Worm (Caenorhabditis elegans): ENCODE measurements around the gene ser-1.

ser-1 gene

DNA sequence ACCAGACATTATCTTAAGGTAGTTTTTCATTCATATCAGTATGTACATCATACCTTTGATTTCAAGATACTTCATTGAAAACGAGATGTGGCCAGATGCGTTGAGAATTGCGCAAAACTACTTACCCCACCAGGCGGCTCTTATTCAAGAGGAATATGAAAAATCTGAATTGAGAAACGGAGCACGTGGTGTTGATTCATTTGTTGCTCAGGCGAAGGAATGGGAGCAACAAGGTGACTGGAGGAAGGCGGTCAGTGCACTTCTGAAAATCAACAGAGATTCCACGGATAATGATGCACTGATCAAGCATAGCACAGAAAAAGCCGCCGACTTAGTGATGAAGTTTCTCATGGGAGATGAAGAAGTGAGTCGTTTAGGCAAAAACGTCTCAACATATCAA, 31.3 kb upstream of the ser-1 start:
- TF ChIP-seq ceh-44 (GFP tag; IDR thresholded peaks at IDR 0.05), result no peak
- no peak for TF ChIP-seq zag-1 (tag; optimal IDR thresholded peaks at IDR 0.05)
- TF ChIP-seq D1046.2 (GFP tag; IDR thresholded peaks at IDR 0.05), result no peak
- no peak for TF ChIP-seq Y48G9A.11 (GFP tag; IDR thresholded peaks at IDR 0.05)
- peak in 1 of 2 experiments; percentile 95 for TF ChIP-seq unc-62 (GFP tag; optimal IDR thresholded peaks at IDR 0.05 in 1 of 2)
- no peak for TF ChIP-seq unc-62 (tag; optimal IDR thresholded peaks at IDR 0.05)
- TF ChIP-seq lin-29 (GFP tag; IDR thresholded peaks at IDR 0.05), result no peak

DNA sequence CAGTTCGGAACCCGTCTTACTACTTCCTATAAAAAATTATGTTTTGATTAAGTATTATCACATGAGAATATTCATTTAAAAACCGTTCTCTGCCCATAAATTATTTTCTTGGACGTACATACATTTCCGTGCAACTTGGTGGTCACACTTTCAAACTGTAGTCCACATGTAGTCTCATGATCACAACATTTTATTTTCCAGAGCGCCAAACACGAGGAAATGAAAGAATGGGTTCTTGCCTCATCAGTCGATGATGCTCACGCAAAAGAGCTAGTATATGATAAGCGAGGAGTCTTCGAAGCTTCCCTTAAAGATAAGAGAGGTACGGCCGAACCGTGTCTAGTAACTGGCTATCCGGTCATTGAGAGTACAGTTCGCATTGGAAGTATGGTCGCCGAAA, 29.0 kb upstream of the ser-1 start:
- TF ChIP-seq lin-29 (GFP tag; IDR thresholded peaks at IDR 0.05) (no peak), Y5F2A.4 (GFP tag; optimal IDR thresholded peaks at IDR 0.05) (no peak), nhr-48 (tag; optimal IDR thresholded peaks at IDR 0.05) (peak; percentile 13), nhr-25 (tag; optimal IDR thresholded peaks at IDR 0.05; ENCODE audit: borderline replicate concordance, insufficient read depth) (no peak), F10B5.3 (tag; optimal IDR thresholded peaks at IDR 0.05) (no peak), mdl-1 (tag; optimal IDR thresholded peaks at IDR 0.05) (no peak), R02D3.7 (tag; optimal IDR thresholded peaks at IDR 0.05) (no peak), dmd-9 (GFP tag; IDR thresholded peaks at IDR 0.05) (no peak), hlh-11 (tag; optimal IDR thresholded peaks at IDR 0.05) (peak; percentile 81), zip-2 (tag; optimal IDR thresholded peaks at IDR 0.05) (no peak), duxl-1 (tag; optimal IDR thresholded peaks at IDR 0.05; ENCODE audit: poor library complexity) (no peak), nhr-28 (tag; optimal IDR thresholded peaks at IDR 0.05) (peak; percentile 94), daf-16 (GFP tag; optimal IDR thresholded peaks at IDR 0.05) (no peak), daf-16 (tag; optimal IDR thresholded peaks at IDR 0.05) (peak; percentile 75), zfp-2 (tag; optimal IDR thresholded peaks at IDR 0.05) (no peak), spr-3 (GFP tag; optimal IDR thresholded peaks at IDR 0.05) (no peak), mxl-2 (GFP tag; conservative IDR thresholded peaks at IDR 0.05) (no peak), jun-1 (tag; optimal IDR thresholded peaks at IDR 0.05) (no peak), nhr-102 (tag; optimal IDR thresholded peaks at IDR 0.05) (peak; percentile 46), zag-1 (tag; optimal IDR thresholded peaks at IDR 0.05) (no peak), lin-1 (GFP tag; IDR thresholded peaks at IDR 0.05) (0 out of 2 replicates have a peak, but pooled peaks have one; percentile 37), php-3 (GFP tag; IDR thresholded peaks at IDR 0.05) (peak; percentile 57; the same call in 1 of the 2 replicates), Y48G9A.11 (GFP tag; IDR thresholded peaks at IDR 0.05) (no peak), D1046.2 (GFP tag; IDR thresholded peaks at IDR 0.05) (no peak), unc-62 (GFP tag; optimal IDR thresholded peaks at IDR 0.05 in 1 of 2) (no peak), unc-62 (tag; optimal IDR thresholded peaks at IDR 0.05) (no peak), vab-7 (GFP tag; IDR thresholded peaks at IDR 0.05) (no peak), set-16 (GFP tag; IDR thresholded peaks at IDR 0.05) (no peak), ztf-11 (tag; optimal IDR thresholded peaks at IDR 0.05) (no peak), dpl-1 (GFP tag; optimal IDR thresholded peaks at IDR 0.05) (no peak), hlh-30 (tag; optimal IDR thresholded peaks at IDR 0.05; ENCODE audit: insufficient read depth) (peak; percentile 86), dmd-6 (GFP tag; IDR thresholded peaks at IDR 0.05) (peak; percentile 80), ztf-7 (tag; optimal IDR thresholded peaks at IDR 0.05) (no peak), mxl-3 (GFP tag; optimal IDR thresholded peaks at IDR 0.05) (no peak), sdz-12 (GFP tag; optimal IDR thresholded peaks at IDR 0.05) (no peak), nhr-6 (tag; optimal IDR thresholded peaks at IDR 0.05) (no peak), F49E8.2 (tag; optimal IDR thresholded peaks at IDR 0.05; ENCODE audit: borderline replicate concordance) (no peak), nhr-111 (GFP tag; optimal IDR thresholded peaks at IDR 0.05) (no peak), arid-1 (GFP tag; conservative IDR thresholded peaks at IDR 0.05) (no peak), nhr-11 (tag; optimal IDR thresholded peaks at IDR 0.05) (no peak), mes-2 (tag; optimal IDR thresholded peaks at IDR 0.05; ENCODE audit: poor library complexity, severe bottlenecking) (peak; percentile 36), aly-2 (tag; optimal IDR thresholded peaks at IDR 0.05) (no peak), F26F4.8 (GFP tag; conservative IDR thresholded peaks at IDR 0.05) (no peak), lim-7 (GFP tag; IDR thresholded peaks at IDR 0.05) (no peak), ceh-28 (tag; optimal IDR thresholded peaks at IDR 0.05) (no peak), F37D6.2 (tag; optimal IDR thresholded peaks at IDR 0.05) (no peak), ceh-32 (tag; optimal IDR thresholded peaks at IDR 0.05; ENCODE audit: poor library complexity) (no peak), nhr-77 (tag; optimal IDR thresholded peaks at IDR 0.05) (no peak)

All from whole organism, L4 larva.